Worm (Caenorhabditis elegans) whole organism, early embryonic: ENCODE data around the gene dhhc-6.
A peak's percentile ranks its signal among the peaks of the same experiment; 100 is the strongest.

ENCODE experiments used
- B0310.2 ChIP-seq: sonication (generic microtip); optimal IDR thresholded peaks from 2 replicates; lab custom pipeline; 2016; ENCODE audit warnings: mild to moderate bottlenecking, missing genetic modification characterization, missing compliant biosample characterization
- F13C5.2 ChIP-seq: sonication (generic microtip); optimal IDR thresholded peaks from 2 replicates; lab custom pipeline; 2017; ENCODE audit warnings: mild to moderate bottlenecking, missing genetic modification characterization, inconsistent platforms, missing compliant biosample characterization
- aly-1 ChIP-seq: sonication (generic microtip); optimal IDR thresholded peaks from 2 replicates; lab custom pipeline; 2016; ENCODE audit warnings: missing genetic modification characterization, missing compliant biosample characterization
- ama-1 ChIP-seq: fragments of 150-350 bp; optimal IDR thresholded peaks from 2 replicates; lab custom pipeline; 2014
- ceh-13 ChIP-seq: fragments of 200-800 bp; sonication (Bioruptor generic); optimal IDR thresholded peaks from 2 replicates; lab custom pipeline; 2018; ENCODE audit warnings: mild to moderate bottlenecking, missing genetic modification characterization, missing compliant biosample characterization
- ceh-36 ChIP-seq: sonication (generic microtip); optimal IDR thresholded peaks from 2 replicates; lab custom pipeline; 2016; ENCODE audit warnings: missing genetic modification characterization, inconsistent platforms, missing compliant biosample characterization
- ets-7 ChIP-seq: sonication (generic microtip); optimal IDR thresholded peaks from 2 replicates; lab custom pipeline; 2016; ENCODE audit warnings: missing genotype, missing genetic modification characterization, missing compliant biosample characterization
- flt-1 ChIP-seq: fragments of 200-800 bp; sonication (Bioruptor generic); IDR thresholded peaks from 2 replicates; pipeline ENCODE4 v1.3.6; 2022; ENCODE audit warnings: missing genetic modification characterization, missing compliant biosample characterization
- hmbx-1 ChIP-seq: sonication (generic microtip); optimal IDR thresholded peaks from 2 replicates; lab custom pipeline; 2016; ENCODE audit warnings: mild to moderate bottlenecking, missing genetic modification characterization, missing compliant biosample characterization
- hmg-4 ChIP-seq: fragments of 200-800 bp; sonication (Bioruptor generic); optimal IDR thresholded peaks from 2 replicates; lab custom pipeline; 2018; ENCODE audit warnings: mild to moderate bottlenecking, missing genetic modification characterization, missing compliant biosample characterization
- hnd-1 ChIP-seq: sonication (generic microtip); optimal IDR thresholded peaks from 2 replicates; lab custom pipeline; 2016; ENCODE audit warnings: missing genetic modification characterization, missing compliant biosample characterization
- pes-1 ChIP-seq: fragments of 200-800 bp; sonication (Bioruptor generic); IDR thresholded peaks from 2 replicates; pipeline ENCODE4 v1.3.6; 2022; ENCODE audit warnings: missing genetic modification reagents, missing genetic modification characterization, missing compliant biosample characterization
- scrt-1 ChIP-seq: fragments of 200-800 bp; sonication (Bioruptor generic); IDR thresholded peaks from 2 replicates; pipeline ENCODE4 v1.3.6; 2022; ENCODE audit warnings: missing genetic modification characterization, missing compliant biosample characterization
- sea-1 ChIP-seq: fragments of 200-800 bp; sonication (Bioruptor generic); conservative IDR thresholded peaks from 2 replicates; pipeline ENCODE4 v1.3.6; 2022; ENCODE audit warnings: missing genetic modification characterization, missing compliant biosample characterization
- tbx-11 ChIP-seq: fragments of 200-800 bp; sonication (Bioruptor generic); IDR thresholded peaks from 2 replicates; pipeline ENCODE4 v1.3.6; 2022; ENCODE audit warnings: missing genetic modification characterization, missing compliant biosample characterization
- tbx-37 ChIP-seq: fragments of 200-800 bp; sonication (Bioruptor generic); conservative IDR thresholded peaks from 2 replicates; pipeline ENCODE4 v1.3.6; 2022; ENCODE audit warnings: missing genetic modification reagents, missing genetic modification characterization, missing compliant biosample characterization
- tra-4 ChIP-seq: sonication (generic microtip); optimal IDR thresholded peaks from 2 replicates; lab custom pipeline; 2017; ENCODE audit warnings: missing genetic modification characterization, missing compliant biosample characterization

Gene dhhc-6

ce11 chrIV:12154195-12154677, 29.5 kb downstream of the dhhc-6 start, which contains the start of gene B0001.7:
TSS of gene B0001.7 (minus strand) at chrIV:12154245.
- no peak for TF ChIP-seq sea-1
- TF ChIP-seq tra-4 = no peak
- no peak for TF ChIP-seq ceh-13
- TF ChIP-seq flt-1 (GFP tag; lab: Robert Waterston, UW) = no peak
- TF ChIP-seq ets-7 (tag; lab: Kevin White, UChicago) = no peak
- TF ChIP-seq hmbx-1 = no peak
- TF ChIP-seq pes-1 (GFP tag; lab: Robert Waterston, UW) = no peak
- no peak for TF ChIP-seq F13C5.2
- no peak for TF ChIP-seq tbx-37 (GFP tag; lab: Robert Waterston, UW)

- TF ChIP-seq tbx-11 (GFP tag; lab: Robert Waterston, UW) (0 out of 2 replicates have a peak, but pooled peaks have one; percentile 32), pes-1 (GFP tag; lab: Robert Waterston, UW) (peak; percentile 52; the same call in 1 of the 2 replicates), flt-1 (GFP tag; lab: Robert Waterston, UW) (peak; percentile 29; the same call in 1 of the 2 replicates)
These were observed 31.1 kb downstream of the dhhc-6 start for ce11 chrIV:12155819-12156218.

- TF ChIP-seq hnd-1 (tag; lab: Kevin White, UChicago) (no peak), ceh-13 (no peak), pes-1 (GFP tag; lab: Robert Waterston, UW) (no peak), F13C5.2 (no peak), scrt-1 (GFP tag; lab: Robert Waterston, UW) (no peak), B0310.2 (tag; lab: Kevin White, UChicago) (no peak), ets-7 (tag; lab: Kevin White, UChicago) (no peak), tbx-37 (GFP tag; lab: Robert Waterston, UW) (no peak), ama-1 (no peak)
These were observed 32.0 kb downstream of the dhhc-6 start, which contains the start of gene eri-12 for ce11 chrIV:12156642-12157233. TSS of gene eri-12 (plus strand) at chrIV:12156838.

- TF ChIP-seq hnd-1 (tag; lab: Kevin White, UChicago) (no peak), hmg-4 (GFP tag; lab: Kevin White, UChicago) (no peak)
These were observed 33.2 kb downstream of the dhhc-6 start for ce11 chrIV:12157915-12158314.

- TF ChIP-seq B0310.2 (tag; lab: Kevin White, UChicago) = no peak
- no peak for TF ChIP-seq hnd-1 (tag; lab: Kevin White, UChicago)
- TF ChIP-seq F13C5.2 = no peak
- no peak for TF ChIP-seq ceh-36
- TF ChIP-seq hmbx-1 = no peak
- no peak for TF ChIP-seq hmg-4 (GFP tag; lab: Kevin White, UChicago)
- no peak for TF ChIP-seq aly-1
These were observed 35.7 kb downstream of the dhhc-6 start for ce11 chrIV:12160421-12160820.

- TF ChIP-seq hnd-1 (tag; lab: Kevin White, UChicago) = no peak
- TF ChIP-seq sea-1 = no peak
- TF ChIP-seq pes-1 (GFP tag; lab: Robert Waterston, UW) = no peak
- no peak for TF ChIP-seq ama-1
- TF ChIP-seq hmbx-1 = no peak
- no peak for TF ChIP-seq tbx-11 (GFP tag; lab: Robert Waterston, UW)
- no peak for TF ChIP-seq ceh-36
- TF ChIP-seq ets-7 (tag; lab: Kevin White, UChicago) = no peak
- no peak for TF ChIP-seq F13C5.2
- TF ChIP-seq ceh-13 = no peak
- no peak for TF ChIP-seq tbx-37 (GFP tag; lab: Robert Waterston, UW)
- no peak for TF ChIP-seq scrt-1 (GFP tag; lab: Robert Waterston, UW)
- TF ChIP-seq B0310.2 (tag; lab: Kevin White, UChicago) = no peak
- no peak for TF ChIP-seq flt-1 (GFP tag; lab: Robert Waterston, UW)
- TF ChIP-seq tra-4 = no peak
- no peak for TF ChIP-seq hmg-4 (GFP tag; lab: Kevin White, UChicago)
These were observed 38.0 kb downstream of the dhhc-6 start for ce11 chrIV:12162732-12163131.

- no peak for TF ChIP-seq tbx-11 (GFP tag; lab: Robert Waterston, UW)
- no peak for TF ChIP-seq hmg-4 (GFP tag; lab: Kevin White, UChicago)
- TF ChIP-seq pes-1 (GFP tag; lab: Robert Waterston, UW) = no peak
- no peak for TF ChIP-seq ets-7 (tag; lab: Kevin White, UChicago)
These were observed 40.8 kb downstream of the dhhc-6 start for ce11 chrIV:12165432-12166078.

- TF ChIP-seq pes-1 (GFP tag; lab: Robert Waterston, UW) = no peak
- no peak for TF ChIP-seq B0310.2 (tag; lab: Kevin White, UChicago)
- no peak for TF ChIP-seq F13C5.2
- TF ChIP-seq ets-7 (tag; lab: Kevin White, UChicago) = no peak
- TF ChIP-seq tra-4 = no peak
- TF ChIP-seq scrt-1 (GFP tag; lab: Robert Waterston, UW) = no peak
- TF ChIP-seq flt-1 (GFP tag; lab: Robert Waterston, UW) = no peak
- TF ChIP-seq tbx-11 (GFP tag; lab: Robert Waterston, UW) = no peak
- TF ChIP-seq ceh-36 = no peak
- no peak for TF ChIP-seq ceh-13
- no peak for TF ChIP-seq hmg-4 (GFP tag; lab: Kevin White, UChicago)
- TF ChIP-seq hmbx-1 = no peak
- TF ChIP-seq aly-1 = no peak
- no peak for TF ChIP-seq tbx-37 (GFP tag; lab: Robert Waterston, UW)
- no peak for TF ChIP-seq sea-1
- no peak for TF ChIP-seq ama-1
These were observed 43.2 kb downstream of the dhhc-6 start, which contains the start of gene F20B10.3 for ce11 chrIV:12167944-12168343. TSS of gene F20B10.3 (plus strand) at chrIV:12168244.
